Fruit fly (Drosophila melanogaster) whole organism, embryonic: ENCODE data around the gene Best3.

Source experiments
- Asciz ChIP-seq: fragments of 200-800 bp; sonication (Bioruptor generic); optimal IDR thresholded peaks from 2 replicates; lab custom pipeline; 2017; ENCODE audit warnings: missing biosample characterization, mild to moderate bottlenecking, missing genetic modification characterization, missing genetic modification reagents
- Awh ChIP-seq: fragments of 200-800 bp; sonication (Bioruptor generic); IDR thresholded peaks from 2 replicates; pipeline ENCODE4, ENCODE4 v1.3.6; 2022; ENCODE audit warnings: missing biosample characterization, missing genetic modification characterization
- Bdp1 ChIP-seq: fragments of 200-800 bp; sonication (Bioruptor generic); optimal IDR thresholded peaks from 3 replicates; lab custom pipeline; 2016; ENCODE audit warnings: missing biosample characterization, missing genetic modification characterization
- CG10366 ChIP-seq: fragments of 200-800 bp; sonication (Bioruptor generic); IDR thresholded peaks from 2 replicates; pipeline ENCODE4 v1.3.6; 2022; ENCODE audit warnings: missing biosample characterization, missing genetic modification characterization
- CG10979 ChIP-seq: fragments of 200-800 bp; sonication (Bioruptor generic); optimal IDR thresholded peaks from 2 replicates; lab custom pipeline; 2018; ENCODE audit warnings: missing biosample characterization, mild to moderate bottlenecking, missing genetic modification characterization, moderate library complexity
- CG11504 ChIP-seq: fragments of 200-800 bp; sonication (Bioruptor generic); optimal IDR thresholded peaks from 3 replicates; lab custom pipeline; 2019; ENCODE audit warnings: missing biosample characterization, mild to moderate bottlenecking, missing genetic modification characterization, moderate library complexity
- CG12104 ChIP-seq: fragments of 200-800 bp; sonication (Bioruptor generic); optimal IDR thresholded peaks from 3 replicates; lab custom pipeline; 2016; ENCODE audit warnings: missing biosample characterization, missing genetic modification characterization
- CG1233 ChIP-seq: fragments of 200-800 bp; sonication (Bioruptor generic); optimal IDR thresholded peaks from 4 replicates; lab custom pipeline; 2018; ENCODE audit warnings: missing biosample characterization, mild to moderate bottlenecking, missing genetic modification characterization
- CG14441 ChIP-seq: fragments of 200-800 bp; sonication (Bioruptor generic); IDR thresholded peaks from 2 replicates; pipeline ENCODE4 v1.3.6; 2022; ENCODE audit warnings: missing biosample characterization, missing genetic modification characterization
- CG15011 ChIP-seq: fragments of 200-800 bp; sonication (Bioruptor generic); optimal IDR thresholded peaks from 3 replicates; lab custom pipeline; 2018; ENCODE audit warnings: missing biosample characterization, mild to moderate bottlenecking, missing genetic modification characterization
- CG17385 ChIP-seq: fragments of 200-800 bp; sonication (Bioruptor generic); optimal IDR thresholded peaks from 3 replicates; lab custom pipeline; 2018; ENCODE audit warnings: missing biosample characterization, mild to moderate bottlenecking, missing genetic modification characterization
- CG17802 ChIP-seq: fragments of 200-800 bp; sonication (Bioruptor generic); optimal IDR thresholded peaks from 2 replicates; lab custom pipeline; 2018; ENCODE audit warnings: missing biosample characterization, mild to moderate bottlenecking, missing genetic modification characterization, moderate library complexity
- CG18262 ChIP-seq: fragments of 200-800 bp; optimal IDR thresholded peaks from 3 replicates; lab custom pipeline; 2019; ENCODE audit warnings: missing biosample characterization, mild to moderate bottlenecking, missing genetic modification characterization, moderate library complexity
- CG2202 ChIP-seq: fragments of 200-800 bp; sonication (Bioruptor generic); optimal IDR thresholded peaks from 2 replicates; lab custom pipeline; 2018; ENCODE audit warnings: missing biosample characterization, mild to moderate bottlenecking, missing genetic modification characterization
- CG2678 ChIP-seq: fragments of 200-800 bp; sonication (Bioruptor generic); optimal IDR thresholded peaks from 3 replicates; lab custom pipeline; 2019; ENCODE audit warnings: missing biosample characterization, mild to moderate bottlenecking, missing genetic modification characterization, moderate library complexity
- CG2712 ChIP-seq: fragments of 200-800 bp; optimal IDR thresholded peaks from 3 replicates; lab custom pipeline; 2019; ENCODE audit warnings: missing biosample characterization, mild to moderate bottlenecking, missing genetic modification characterization, moderate library complexity
- CG3065 ChIP-seq: fragments of 200-800 bp; sonication (Bioruptor generic); optimal IDR thresholded peaks from 2 replicates; lab custom pipeline; 2016; ENCODE audit warnings: missing biosample characterization, missing genetic modification characterization
- CG34376 ChIP-seq: fragments of 200-800 bp; sonication (Bioruptor generic); optimal IDR thresholded peaks from 2 replicates; lab custom pipeline; 2018; ENCODE audit warnings: missing biosample characterization, mild to moderate bottlenecking, missing genetic modification characterization
- CG42726 ChIP-seq: fragments of 200-800 bp; sonication (Bioruptor generic); IDR thresholded peaks from 2 replicates; pipeline ENCODE4 v1.3.6; 2022; ENCODE audit warnings: missing biosample characterization, missing genetic modification characterization; ENCODE audit not compliant: partially characterized antibody
- CG5180 ChIP-seq: fragments of 200-800 bp; sonication (Bioruptor generic); optimal IDR thresholded peaks from 3 replicates; lab custom pipeline; 2017; ENCODE audit warnings: missing biosample characterization, missing genetic modification characterization, mild to moderate bottlenecking, moderate library complexity, missing genetic modification reagents
- CG8281 ChIP-seq: fragments of 200-800 bp; sonication (Bioruptor generic); optimal IDR thresholded peaks from 2 replicates; lab custom pipeline; 2018; ENCODE audit warnings: missing biosample characterization, mild to moderate bottlenecking, missing genetic modification characterization, moderate library complexity
- CkIIα-i1 ChIP-seq: fragments of 200-800 bp; sonication (Bioruptor generic); IDR thresholded peaks from 2 replicates; pipeline ENCODE4 v1.3.6; 2022; ENCODE audit warnings: missing biosample characterization, missing genetic modification characterization
- Dref ChIP-seq: fragments of 200-800 bp; sonication (Bioruptor generic); IDR thresholded peaks from 2 replicates; pipeline ENCODE4 v1.3.6; 2022; ENCODE audit warnings: missing biosample characterization, missing genetic modification characterization
- Drgx ChIP-seq: fragments of 200-800 bp; sonication (Bioruptor generic); IDR thresholded peaks from 2 replicates; pipeline ENCODE4 v1.3.6; 2022; ENCODE audit warnings: missing biosample characterization, missing genetic modification characterization
- E2f2 ChIP-seq: fragments of 200-800 bp; sonication (Bioruptor generic); IDR thresholded peaks from 2 replicates; pipeline ENCODE4 v1.3.6; 2022; ENCODE audit warnings: missing biosample characterization, missing genetic modification characterization
- HHEX ChIP-seq: fragments of 200-800 bp; sonication (Bioruptor generic); optimal IDR thresholded peaks from 3 replicates; lab custom pipeline; 2017; ENCODE audit warnings: missing biosample characterization, mild to moderate bottlenecking, missing genetic modification characterization, missing genetic modification reagents
- HLH3B ChIP-seq: fragments of 200-800 bp; sonication (Bioruptor generic); IDR thresholded peaks from 2 replicates; pipeline ENCODE4 v1.3.6; 2022; ENCODE audit warnings: missing biosample characterization, missing genetic modification characterization
- HmgD ChIP-seq: fragments of 200-800 bp; sonication (Bioruptor generic); optimal IDR thresholded peaks from 3 replicates; lab custom pipeline; 2016; ENCODE audit warnings: missing biosample characterization, missing genetic modification characterization
- Vsx1 ChIP-seq: fragments of 200-800 bp; sonication (Bioruptor generic); optimal IDR thresholded peaks from 2 replicates; lab custom pipeline; 2017; ENCODE audit warnings: missing biosample characterization, mild to moderate bottlenecking, missing genetic modification characterization, missing genetic modification reagents
- Xrp1 ChIP-seq: fragments of 200-800 bp; sonication (Bioruptor generic); IDR thresholded peaks from 2 replicates; pipeline ENCODE4 v1.3.6; 2022; ENCODE audit warnings: missing biosample characterization, missing genetic modification characterization
- az2 ChIP-seq: fragments of 200-800 bp; sonication (Bioruptor generic); optimal IDR thresholded peaks from 3 replicates; lab custom pipeline; 2016; ENCODE audit warnings: missing biosample characterization, missing genetic modification characterization
- bowl ChIP-seq: fragments of 200-800 bp; sonication (Bioruptor generic); IDR thresholded peaks from 2 replicates; pipeline ENCODE4 v1.3.6; 2022; ENCODE audit warnings: missing biosample characterization, missing genetic modification characterization
- cato ChIP-seq: fragments of 200-800 bp; sonication (Bioruptor generic); optimal IDR thresholded peaks from 2 replicates; lab custom pipeline; 2016; ENCODE audit warnings: missing biosample characterization, missing genetic modification characterization, borderline replicate concordance
- chif ChIP-seq, 2 experiments: fragments of 200-800 bp; sonication (Bioruptor generic); optimal IDR thresholded peaks; 3 replicates each; lab custom pipeline; 2016; ENCODE audit warnings: missing biosample characterization in 2 of 2, missing genetic modification characterization in 2 of 2
- dmrt11E ChIP-seq: fragments of 200-800 bp; sonication (Bioruptor generic); optimal IDR thresholded peaks from 3 replicates; lab custom pipeline; 2018; ENCODE audit warnings: missing biosample characterization, mild to moderate bottlenecking, missing genetic modification characterization, moderate library complexity
- en ChIP-seq: fragments of 200-800 bp; sonication (Bioruptor generic); optimal IDR thresholded peaks from 2 replicates; lab custom pipeline; 2016; ENCODE audit warnings: missing biosample characterization, missing genetic modification characterization
- esg ChIP-seq: fragments of 200-800 bp; sonication (Bioruptor generic); conservative IDR thresholded peaks from 2 replicates; pipeline ENCODE4 v1.3.6; 2022; ENCODE audit warnings: missing biosample characterization, missing genetic modification characterization
- gcm ChIP-seq: fragments of 200-800 bp; sonication (Bioruptor generic); optimal IDR thresholded peaks from 2 replicates; lab custom pipeline; 2019; ENCODE audit warnings: missing biosample characterization, mild to moderate bottlenecking, missing genetic modification characterization, moderate library complexity
- gcm2 ChIP-seq: fragments of 200-800 bp; sonication (Bioruptor generic); optimal IDR thresholded peaks from 2 replicates; lab custom pipeline; 2016; ENCODE audit warnings: missing biosample characterization, missing genetic modification characterization
- inv ChIP-seq: fragments of 200-800 bp; sonication (Bioruptor generic); IDR thresholded peaks from 2 replicates; pipeline ENCODE4 v1.3.6; 2022; ENCODE audit warnings: missing biosample characterization, missing genetic modification characterization; ENCODE audit not compliant: partially characterized antibody
- lbe ChIP-seq: fragments of 200-800 bp; sonication (Bioruptor generic); optimal IDR thresholded peaks from 2 replicates; lab custom pipeline; 2016; ENCODE audit warnings: missing biosample characterization, mild to moderate bottlenecking, missing genetic modification characterization
- oc ChIP-seq: fragments of 200-800 bp; sonication (Bioruptor generic); optimal IDR thresholded peaks from 2 replicates; lab custom pipeline; 2018; ENCODE audit warnings: missing biosample characterization, mild to moderate bottlenecking, missing genetic modification characterization, moderate library complexity
- pum ChIP-seq: fragments of 200-800 bp; sonication (Bioruptor generic); optimal IDR thresholded peaks from 2 replicates; lab custom pipeline; 2016; ENCODE audit warnings: missing biosample characterization, missing genetic modification characterization
- sens ChIP-seq: fragments of 200-800 bp; sonication (Bioruptor generic); peaks from one replicate; lab custom pipeline; 2016; ENCODE audit warnings: missing biosample characterization, missing genetic modification characterization
- sug ChIP-seq: fragments of 200-800 bp; optimal IDR thresholded peaks from 2 replicates; lab custom pipeline; 2019; ENCODE audit warnings: missing biosample characterization, mild to moderate bottlenecking, missing genetic modification characterization, moderate library complexity
- toy ChIP-seq: fragments of 200-800 bp; sonication (Bioruptor generic); IDR thresholded peaks from 2 replicates; pipeline ENCODE4 v1.3.6; 2022; ENCODE audit warnings: missing biosample characterization, missing genetic modification characterization
- usp ChIP-seq: fragments of >200 bp; optimal IDR thresholded peaks from 2 replicates; lab custom pipeline; 2017; ENCODE audit warnings: missing biosample characterization, missing genetic modification characterization
- vnd ChIP-seq: fragments of 200-800 bp; sonication (Bioruptor generic); IDR thresholded peaks from 3 replicates; pipeline ENCODE4 v1.3.6; 2022; ENCODE audit warnings: missing biosample characterization, missing genetic modification characterization; ENCODE audit not compliant: partially characterized antibody
- vvl ChIP-seq: fragments of 200-800 bp; sonication (Bioruptor generic); IDR thresholded peaks from 2 replicates; pipeline ENCODE4 v1.3.6; 2022; ENCODE audit warnings: missing biosample characterization, missing genetic modification characterization
- yki ChIP-seq: fragments of >200 bp; optimal IDR thresholded peaks from 3 replicates; lab custom pipeline; 2018
- zen2 ChIP-seq: fragments of 200-800 bp; sonication (Bioruptor generic); IDR thresholded peaks from 3 replicates; pipeline ENCODE4 v1.3.6; 2022; ENCODE audit warnings: missing biosample characterization, missing genetic modification characterization; ENCODE audit not compliant: partially characterized antibody

Best3 gene

dm6 chr3L:15261067-15261506 is 41.5 kb downstream of the Best3 start (continued):
- TF ChIP-seq HHEX (GFP tag; lab: Kevin White, UChicago) (no peak), vnd (no peak), CG2712 (tag; lab: Kevin White, UChicago) (peak; percentile 85), CG34376 (GFP tag; lab: Kevin White, UChicago) (no peak), gcm (GFP tag; lab: Kevin White, UChicago) (peak; percentile 65), CG1233 (GFP tag; lab: Kevin White, UChicago) (peak; percentile 8), CG3065 (GFP tag; lab: Kevin White, UChicago) (no peak), toy (GFP tag; lab: Robert Waterston, UW) (no peak), CG2202 (peak; percentile 66), bowl (GFP tag; lab: Robert Waterston, UW) (no peak), en (no peak), sug (no peak), Awh (GFP tag; lab: Robert Waterston, UW) (no peak), Drgx (GFP tag; lab: Robert Waterston, UW) (peak; percentile 79), HmgD (GFP tag; lab: Kevin White, UChicago) (no peak), gcm2 (GFP tag; lab: Kevin White, UChicago) (no peak), CkIIα-i1 (no peak), CG14441 (GFP tag; lab: Robert Waterston, UW) (no peak), cato (GFP tag; lab: Kevin White, UChicago) (peak; percentile 24), Bdp1 (GFP tag; lab: Kevin White, UChicago) (no peak), esg (peak; percentile 40), CG2678 (tag; lab: Kevin White, UChicago) (peak; percentile 54), inv (GFP tag; lab: Robert Waterston, UW) (no peak), CG10366 (GFP tag; lab: Robert Waterston, UW) (peak; percentile 29; the same call in 1 of the 2 replicates), oc (peak; percentile 51), yki (no peak), CG42726 (GFP tag; lab: Robert Waterston, UW) (no peak), CG18262 (peak; percentile 85), pum (no peak), chif (GFP tag; optimal IDR thresholded peaks at IDR 0.05; lab: Kevin White, UChicago) (peak in 1 of 2 experiments; percentile 9), usp (GFP tag; lab: Kevin White, UChicago) (no peak), Asciz (GFP tag; lab: Kevin White, UChicago) (peak; percentile 33), dmrt11E (tag; lab: Kevin White, UChicago) (peak; percentile 89), CG5180 (GFP tag; lab: Kevin White, UChicago) (no peak), CG15011 (GFP tag; lab: Kevin White, UChicago) (peak; percentile 27), CG17385 (GFP tag; lab: Kevin White, UChicago) (peak; percentile 63), CG10979 (tag; lab: Kevin White, UChicago) (peak; percentile 62), Vsx1 (GFP tag; lab: Kevin White, UChicago) (peak; percentile 15), E2f2 (GFP tag; lab: Robert Waterston, UW) (peak; percentile 35; the same call in 1 of the 2 replicates), az2 (peak; percentile 44), CG11504 (tag; lab: Kevin White, UChicago) (peak; percentile 72), CG8281 (tag; lab: Kevin White, UChicago) (peak; percentile 20), CG17802 (tag; lab: Kevin White, UChicago) (no peak), lbe (GFP tag; lab: Kevin White, UChicago) (peak; percentile 61), sens (GFP tag; lab: Kevin White, UChicago) (peak; percentile 88), Xrp1 (GFP tag; lab: Robert Waterston, UW) (peak; percentile 78), zen2 (GFP tag; lab: Robert Waterston, UW) (no peak), Dref (GFP tag; lab: Robert Waterston, UW) (no peak), vvl (GFP tag; lab: Robert Waterston, UW) (peak; percentile 70), CG12104 (peak; percentile 35), HLH3B (GFP tag; lab: Robert Waterston, UW) (peak; percentile 25; the same call in 1 of the 2 replicates)
